Worm (Caenorhabditis elegans): ENCODE measurements around the gene ZK673.6.

Gene ZK673.6

DNA sequence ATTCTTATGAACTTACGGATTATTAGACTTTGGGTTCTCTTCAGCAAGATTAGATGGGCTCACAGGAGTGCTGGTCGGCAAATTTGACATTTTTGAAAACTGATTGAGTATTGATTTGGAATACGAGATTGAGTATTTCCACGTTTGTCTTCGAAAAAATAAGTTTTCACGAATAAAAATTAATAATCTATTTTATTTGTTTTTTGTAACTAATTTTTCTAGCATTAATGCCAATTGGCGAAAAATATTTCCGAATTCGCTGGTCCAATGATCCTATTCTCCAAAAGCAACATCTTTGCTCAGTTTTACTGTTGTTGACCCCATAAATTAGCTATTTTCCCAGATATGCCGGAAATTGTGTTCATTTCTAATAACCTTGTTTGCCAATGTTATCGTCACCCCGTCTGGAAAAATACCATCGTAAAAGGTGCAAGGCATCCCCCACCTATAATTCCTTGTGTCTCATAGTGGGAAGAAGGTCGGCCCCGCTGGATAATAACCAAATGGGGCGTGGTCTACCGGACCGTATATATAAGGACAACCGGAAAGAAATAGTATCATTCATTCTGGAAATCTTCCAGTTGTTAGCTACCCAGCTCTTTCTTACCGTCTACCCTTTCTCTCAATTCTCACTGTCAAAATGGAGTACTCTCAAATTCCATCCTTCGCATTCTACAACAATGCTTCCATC is at the start of gene ZK673.6, which contains the start of gene sdz-37:
Gene ZK673.6, minus strand, starts transcription at position 101 of the 691 bp plus-strand sequence.
Gene sdz-37, plus strand, starts transcription at position 641 of the 691 bp plus-strand sequence.
- TF ChIP-seq F13H6.1 (tag; optimal IDR thresholded peaks at IDR 0.05) (no peak), K02D7.2 (tag; optimal IDR thresholded peaks at IDR 0.05) (no peak), che-1 (tag; optimal IDR thresholded peaks at IDR 0.05) (no peak), unc-86 (tag; optimal IDR thresholded peaks at IDR 0.05) (no peak), fkh-6 (tag; optimal IDR thresholded peaks at IDR 0.05) (no peak), ceh-45 (GFP tag; IDR thresholded peaks at IDR 0.05) (no peak), ceh-19 (GFP tag; optimal IDR thresholded peaks at IDR 0.05) (no peak), sdc-2 (tag; optimal IDR thresholded peaks at IDR 0.05) (no peak), unc-42 (tag; optimal IDR thresholded peaks at IDR 0.05) (no peak), sox-2 (GFP tag; IDR thresholded peaks at IDR 0.05) (no peak)

ce11 chrII:10513377-10513776 is 49.2 kb upstream of the ZK673.6 start:
- no peak for TF ChIP-seq ttx-3 (tag; optimal IDR thresholded peaks at IDR 0.05)
- TF ChIP-seq unc-42 (tag; optimal IDR thresholded peaks at IDR 0.05): no peak
- TF ChIP-seq nfya-1 (tag; optimal IDR thresholded peaks at IDR 0.05): no peak
- no peak for TF ChIP-seq ceh-19 (GFP tag; optimal IDR thresholded peaks at IDR 0.05)
- TF ChIP-seq lim-6 (tag; optimal IDR thresholded peaks at IDR 0.05): no peak
- no peak for TF ChIP-seq dve-1 (tag; optimal IDR thresholded peaks at IDR 0.05)
- no peak for TF ChIP-seq hlh-15 (tag; optimal IDR thresholded peaks at IDR 0.05)
- no peak for TF ChIP-seq K02D7.2 (tag; optimal IDR thresholded peaks at IDR 0.05)
- no peak for TF ChIP-seq elt-2 (tag; optimal IDR thresholded peaks at IDR 0.05)
- no peak for TF ChIP-seq odd-2 (tag; optimal IDR thresholded peaks at IDR 0.05)

ce11 chrII:10510242-10510641 is 46.1 kb upstream of the ZK673.6 start, which contains the start of gene F59B10.3:
Gene F59B10.3 (plus strand): TSS chrII:10510542.
- TF ChIP-seq ceh-18 (tag; optimal IDR thresholded peaks at IDR 0.05): no peak
- TF ChIP-seq unc-86 (tag; optimal IDR thresholded peaks at IDR 0.05): no peak
- no peak for TF ChIP-seq ceh-31 (tag; optimal IDR thresholded peaks at IDR 0.05)

DNA sequence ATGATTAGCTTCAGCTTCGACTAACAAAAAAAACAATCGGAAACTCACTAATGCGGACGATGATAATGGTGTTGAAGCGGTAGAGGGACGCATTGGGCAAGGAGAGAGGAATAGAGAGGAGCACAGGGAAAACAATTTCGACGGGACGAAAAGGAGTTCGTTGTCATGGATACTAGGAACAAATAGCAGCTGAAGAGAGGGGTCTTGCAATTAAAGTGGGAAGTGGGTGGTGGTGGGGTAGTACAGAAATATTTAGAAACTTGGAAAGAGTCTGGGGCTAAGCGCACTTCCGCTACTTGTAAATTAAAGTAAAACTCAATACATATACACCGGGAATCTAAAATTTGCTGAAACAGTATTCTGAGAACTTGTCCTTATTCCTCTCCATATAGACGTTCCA is 45.6 kb upstream of the ZK673.6 start, which contains the start of gene F59B10.2:
Gene F59B10.2, minus strand, starts transcription at position 101 of the 400 bp plus-strand sequence.
- TF ChIP-seq gmeb-2 (tag; optimal IDR thresholded peaks at IDR 0.05) (no peak), pha-4 (tag; optimal IDR thresholded peaks at IDR 0.05) (no peak), hlh-13 (GFP tag; optimal IDR thresholded peaks at IDR 0.05) (no peak), lin-11 (tag; optimal IDR thresholded peaks at IDR 0.05) (no peak), K02D7.2 (tag; optimal IDR thresholded peaks at IDR 0.05) (no peak), elt-4 (tag; optimal IDR thresholded peaks at IDR 0.05) (no peak), mec-3 (tag; optimal IDR thresholded peaks at IDR 0.05; ENCODE audit: borderline replicate concordance) (no peak), nfya-1 (tag; optimal IDR thresholded peaks at IDR 0.05) (no peak), pax-1 (tag; optimal IDR thresholded peaks at IDR 0.05) (no peak), ceh-18 (tag; optimal IDR thresholded peaks at IDR 0.05) (no peak), lim-6 (tag; optimal IDR thresholded peaks at IDR 0.05) (no peak), hlh-8 (tag; optimal IDR thresholded peaks at IDR 0.05) (no peak), Y22D7AL.16 (tag; optimal IDR thresholded peaks at IDR 0.05) (no peak), unc-86 (tag; optimal IDR thresholded peaks at IDR 0.05) (no peak), elt-2 (tag; optimal IDR thresholded peaks at IDR 0.05) (no peak), hlh-30 (tag; optimal IDR thresholded peaks at IDR 0.05; ENCODE audit: insufficient read depth) (no peak), dve-1 (tag; optimal IDR thresholded peaks at IDR 0.05) (no peak)

DNA sequence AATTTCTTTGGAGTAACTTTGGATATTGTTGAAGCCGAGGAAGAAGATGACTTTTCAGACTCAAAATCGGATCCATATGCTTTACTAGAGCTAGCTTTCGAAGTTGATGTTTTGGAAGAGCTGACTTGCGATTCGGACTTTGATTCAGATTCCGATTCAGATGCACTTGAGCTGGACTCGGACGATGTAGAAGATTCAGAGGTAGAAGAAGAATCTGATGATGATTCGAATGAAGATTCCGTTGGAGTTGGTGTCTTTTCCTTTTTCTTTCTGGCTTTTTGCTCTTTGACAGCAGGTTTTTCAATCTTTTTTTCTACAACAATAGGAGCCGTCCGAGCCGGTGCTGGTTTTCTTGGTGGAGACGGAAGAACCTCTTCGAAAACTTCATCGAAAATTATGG is 43.8 kb upstream of the ZK673.6 start:
- TF ChIP-seq hlh-6 (tag; optimal IDR thresholded peaks at IDR 0.05) (no peak), Y22D7AL.16 (tag; optimal IDR thresholded peaks at IDR 0.05) (no peak), ceh-31 (tag; optimal IDR thresholded peaks at IDR 0.05) (no peak), madf-2 (tag; optimal IDR thresholded peaks at IDR 0.05) (no peak), ceh-2 (tag; optimal IDR thresholded peaks at IDR 0.05) (no peak), hlh-13 (GFP tag; optimal IDR thresholded peaks at IDR 0.05) (no peak), K02D7.2 (tag; optimal IDR thresholded peaks at IDR 0.05) (no peak), lim-6 (tag; optimal IDR thresholded peaks at IDR 0.05) (no peak), unc-3 (GFP tag; conservative IDR thresholded peaks at IDR 0.05) (no peak), unc-3 (tag; optimal IDR thresholded peaks at IDR 0.05) (no peak), unc-55 (GFP tag; optimal IDR thresholded peaks at IDR 0.05) (no peak), fax-1 (tag; optimal IDR thresholded peaks at IDR 0.05) (no peak), unc-86 (tag; optimal IDR thresholded peaks at IDR 0.05) (no peak), C38D4.7 (GFP tag; optimal IDR thresholded peaks at IDR 0.05) (no peak)

Data from whole organism, late embryonic.